Worm (Caenorhabditis elegans) whole organism, young adult: Measurements from ENCODE around the gene rbg-1.

Experiments
- F49E8.2 ChIP-seq: sonication (generic microtip); optimal IDR thresholded peaks from 3 replicates; lab custom pipeline; 2017; ENCODE audit warnings: missing genetic modification characterization, mild to moderate bottlenecking, missing compliant biosample characterization, antibody characterized with exemption, moderate library complexity; ENCODE audit not compliant: insufficient read depth
- ZK185.1 ChIP-seq: sonication (generic microtip); optimal IDR thresholded peaks from 2 replicates; lab custom pipeline; 2016; ENCODE audit warnings: mild to moderate bottlenecking, missing genetic modification characterization, missing compliant biosample characterization; ENCODE audit not compliant: poor library complexity, severe bottlenecking
- ama-1 ChIP-seq, 3 experiments: fragments of 150-350 bp in 1 of 3; sonication (generic microtip) in 2 of 3; optimal IDR thresholded peaks; 2 replicates each; lab custom pipeline; 2014 to 2018; ENCODE audit warnings: missing biosample characterization in 2 of 3, missing genetic modification characterization in 2 of 3, missing genetic modification reagents in 2 of 3
- aptf-2 ChIP-seq: fragments of 200-800 bp; sonication (Bioruptor generic); conservative IDR thresholded peaks from 2 replicates; pipeline ENCODE4 v1.3.6; 2022; ENCODE audit warnings: missing genetic modification reagents, missing genetic modification characterization, missing compliant biosample characterization
- athp-1 ChIP-seq: sonication (generic microtip); optimal IDR thresholded peaks from 2 replicates; lab custom pipeline; 2017; ENCODE audit warnings: mild to moderate bottlenecking, missing genetic modification characterization, missing compliant biosample characterization
- dox-1 ChIP-seq: fragments of 200-800 bp; sonication (Bioruptor generic); IDR thresholded peaks from 2 replicates; pipeline ENCODE4 v1.3.6; 2022; ENCODE audit warnings: missing genetic modification reagents, missing genetic modification characterization, missing compliant biosample characterization
- let-607 ChIP-seq, 2 experiments: fragments of 200-800 bp in 1 of 2; sonication (Bioruptor generic) in 1 of 2; sonication (generic microtip) in 1 of 2; optimal IDR thresholded peaks; 2 replicates each; lab custom pipeline; 2016 to 2018; ENCODE audit warnings: mild to moderate bottlenecking in 2 of 2, missing compliant biosample characterization in 2 of 2, missing genetic modification characterization in 2 of 2, moderate library complexity in 2 of 2, missing genotype in 1 of 2
- lsl-1 ChIP-seq: fragments of 200-800 bp; sonication (Bioruptor generic); optimal IDR thresholded peaks from 2 replicates; lab custom pipeline; 2018; ENCODE audit warnings: mild to moderate bottlenecking, missing genetic modification characterization, moderate library complexity, missing compliant biosample characterization
- pha-4 ChIP-seq: fragments of 150-350 bp; sonication (generic microtip); optimal IDR thresholded peaks from 2 replicates; lab custom pipeline; 2014; ENCODE audit warnings: missing biosample characterization, missing genetic modification reagents, missing genetic modification characterization
- repo-1 ChIP-seq: sonication (generic microtip); optimal IDR thresholded peaks from 2 replicates; lab custom pipeline; 2017; ENCODE audit warnings: mild to moderate bottlenecking, missing genetic modification characterization, missing compliant biosample characterization
- snpc-4 ChIP-seq, 5 experiments: fragments of 150-350 bp in 1 of 5; sonication (generic microtip) in 4 of 5; optimal IDR thresholded peaks; 2 replicates each; lab custom pipeline; 2014 to 2018; ENCODE audit warnings: missing genetic modification characterization in 5 of 5, missing biosample characterization in 3 of 5, antibody characterized with exemption in 2 of 5, mild to moderate bottlenecking in 2 of 5, missing compliant biosample characterization in 2 of 5, missing genotype in 2 of 5, moderate library complexity in 2 of 5, missing genetic modification reagents in 1 of 5
- sptf-2 ChIP-seq: fragments of 200-800 bp; sonication (Bioruptor generic); optimal IDR thresholded peaks from 2 replicates; lab custom pipeline; 2018; ENCODE audit warnings: mild to moderate bottlenecking, missing genetic modification characterization, missing compliant biosample characterization

- TF ChIP-seq pha-4: no peak
- no peak for TF ChIP-seq ama-1 (optimal IDR thresholded peaks at IDR 0.05; lab: Kevin White, UChicago)
- TF ChIP-seq ama-1 (GFP tag; optimal IDR thresholded peaks at IDR 0.05; lab: Kevin White, UChicago): no peak
- TF ChIP-seq sptf-2 (GFP tag; lab: Kevin White, UChicago): no peak
- no peak for TF ChIP-seq let-607 (tag; optimal IDR thresholded peaks at IDR 0.05; lab: Kevin White, UChicago)
- no peak for TF ChIP-seq aptf-2 (GFP tag; lab: Robert Waterston, UW)
- no peak for TF ChIP-seq ZK185.1 (tag; lab: Kevin White, UChicago)
- TF ChIP-seq dox-1 (GFP tag; lab: Robert Waterston, UW): no peak
- no peak for TF ChIP-seq athp-1 (tag; lab: Kevin White, UChicago)
- no peak for TF ChIP-seq lsl-1 (GFP tag; lab: Kevin White, UChicago)
- no peak for TF ChIP-seq F49E8.2 (tag; lab: Kevin White, UChicago)
- no peak for TF ChIP-seq snpc-4 (GFP tag; optimal IDR thresholded peaks at IDR 0.05; lab: Kevin White, UChicago)
- no peak for TF ChIP-seq snpc-4 (tag; optimal IDR thresholded peaks at IDR 0.05; lab: Kevin White, UChicago)
- TF ChIP-seq repo-1: no peak
These were observed 44.2 kb downstream of the rbg-1 start for ce11 chrX:15027566-15027965.
